Fruit fly (Drosophila melanogaster) whole organism: Measurements from ENCODE around the gene pros.

ENCODE experiments used
- Dll ChIP-seq: fragments of >200 bp; optimal IDR thresholded peaks from 2 replicates; lab custom pipeline; 2017
- EcR ChIP-seq, 2 experiments: fragments of >200 bp; optimal IDR thresholded peaks; 2 replicates each; lab custom pipeline; 2017; ENCODE audit warnings: missing biosample characterization in 2 of 2, missing genetic modification characterization in 2 of 2, missing genetic modification reagents in 2 of 2
- pan ChIP-seq: fragments of >200 bp; optimal IDR thresholded peaks from 2 replicates; lab custom pipeline; 2017
- psq ChIP-seq: fragments of >200 bp; optimal IDR thresholded peaks from 2 replicates; lab custom pipeline; 2017
- usp ChIP-seq: fragments of >200 bp; optimal IDR thresholded peaks from 2 replicates; lab custom pipeline; 2017; ENCODE audit warnings: missing biosample characterization, missing genetic modification characterization, mixed read lengths

DNA sequence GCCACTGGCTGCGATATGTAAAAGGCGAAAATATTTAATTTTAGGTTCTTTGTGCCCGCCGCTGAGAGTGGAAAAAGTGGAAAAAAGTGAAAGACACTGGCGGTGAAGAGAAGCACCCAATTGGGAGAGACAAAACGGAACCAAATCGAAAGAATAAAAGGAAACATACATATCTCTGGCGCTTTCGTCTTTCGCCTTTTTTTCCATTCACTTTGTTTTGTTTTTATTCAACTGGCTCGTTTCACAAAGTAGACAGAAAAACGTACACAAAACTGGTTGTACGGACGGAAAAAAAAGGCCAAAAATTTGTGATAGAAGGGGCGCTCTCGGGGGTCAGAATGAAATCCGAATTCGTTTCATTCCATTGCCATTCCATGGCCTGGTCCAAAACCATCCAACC, 121.4 kb downstream of the pros start:
- no peak for TF ChIP-seq pan (lab: Kevin White, UChicago)
- no peak for TF ChIP-seq usp (GFP tag; lab: Kevin White, UChicago)
- TF ChIP-seq psq: no peak
- TF ChIP-seq EcR (GFP tag; optimal IDR thresholded peaks at IDR 0.05; lab: Kevin White, UChicago): no peak
- TF ChIP-seq Dll (lab: Kevin White, UChicago): no peak
